Worm (Caenorhabditis elegans): ENCODE results near the gene mex-1.

mex-1 gene

DNA sequence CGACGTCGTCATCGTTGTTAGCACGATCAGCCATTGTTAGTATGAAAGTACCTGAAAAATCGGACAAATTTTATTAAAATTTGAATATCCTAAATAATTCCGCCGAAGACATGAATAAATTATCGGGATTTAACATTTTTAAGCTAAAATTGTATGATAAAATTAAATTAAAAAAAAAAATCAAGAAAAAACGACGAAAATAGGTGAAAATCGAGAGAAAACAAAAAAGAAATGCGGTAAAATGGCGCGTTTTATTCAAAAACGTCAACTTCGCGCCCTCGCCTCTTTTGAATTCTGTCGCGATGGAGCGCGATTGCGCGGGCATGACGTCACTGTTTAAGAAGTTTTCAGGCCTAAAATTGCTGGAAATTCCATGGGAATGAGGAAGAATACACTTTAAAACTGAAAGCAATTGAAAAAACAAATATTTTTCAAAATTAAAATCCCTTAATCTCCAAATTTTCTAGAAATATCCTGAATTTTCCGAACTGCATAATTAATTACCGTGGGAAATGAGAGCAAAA is 38.2 kb downstream of the mex-1 start, which contains the start of gene mcm-2:
TSS of gene mcm-2 (minus strand) at position 51 of the 524 bp plus-strand sequence.
- TF ChIP-seq egl-27 (tag; optimal IDR thresholded peaks at IDR 0.05): no peak
- peak; percentile 72 for TF ChIP-seq nhr-85 (tag)
- peak; percentile 56 for TF ChIP-seq C16A3.4 (tag; optimal IDR thresholded peaks at IDR 0.05)
- no peak for TF ChIP-seq lir-3 (tag; optimal IDR thresholded peaks at IDR 0.05; ENCODE audit: poor library complexity)
- peak; percentile 80 for TF ChIP-seq nhr-71 (tag; optimal IDR thresholded peaks at IDR 0.05)
- TF ChIP-seq irx-1 (tag; optimal IDR thresholded peaks at IDR 0.05): peak; percentile 3
- peak; percentile 67 for TF ChIP-seq lin-13 (GFP tag; optimal IDR thresholded peaks at IDR 0.05)
- TF ChIP-seq aly-2 (tag; optimal IDR thresholded peaks at IDR 0.05): no peak
- peak; percentile 60 to 81 for TF ChIP-seq lsy-2 (tag; optimal IDR thresholded peaks at IDR 0.05)
- TF ChIP-seq elt-2 (tag; optimal IDR thresholded peaks at IDR 0.05): no peak
- peak; percentile 75 for TF ChIP-seq unc-86 (tag; optimal IDR thresholded peaks at IDR 0.05)
- TF ChIP-seq ceh-88 (GFP tag; IDR thresholded peaks at IDR 0.05): no peak
- peak; percentile 38; the same call in 1 of the 2 replicates for TF ChIP-seq grh-1 (GFP tag; IDR thresholded peaks at IDR 0.05)
- peak; percentile 38 for TF ChIP-seq F16B12.6 (tag; optimal IDR thresholded peaks at IDR 0.05)
- no peak for TF ChIP-seq zag-1 (tag; optimal IDR thresholded peaks at IDR 0.05)
- TF ChIP-seq ces-1 (GFP tag; optimal IDR thresholded peaks at IDR 0.05): no peak
- no peak for TF ChIP-seq hlh-4 (tag; optimal IDR thresholded peaks at IDR 0.05)
- no peak for TF ChIP-seq unc-98 (GFP tag; IDR thresholded peaks at IDR 0.05)
- TF ChIP-seq skn-1 (tag; optimal IDR thresholded peaks at IDR 0.05): peak; percentile 59
- no peak for TF ChIP-seq mab-9 (GFP tag; IDR thresholded peaks at IDR 0.05)
- TF ChIP-seq lin-39 (tag; optimal IDR thresholded peaks at IDR 0.05): no peak
- peak; percentile 76 for TF ChIP-seq efl-3 (GFP tag; optimal IDR thresholded peaks at IDR 0.05)
- TF ChIP-seq ama-1 (optimal IDR thresholded peaks at IDR 0.05): no peak
- peak; percentile 74 for TF ChIP-seq fkh-8 (tag; optimal IDR thresholded peaks at IDR 0.05)
- peak in 2 of 3 experiments; percentile 23 to 68 for TF ChIP-seq ceh-82 (tag; optimal IDR thresholded peaks at IDR 0.05)
- no peak for TF ChIP-seq nhr-84 (tag; optimal IDR thresholded peaks at IDR 0.05)
- no peak for TF ChIP-seq jun-1 (tag; optimal IDR thresholded peaks at IDR 0.05)
- TF ChIP-seq unc-62 (GFP tag; optimal IDR thresholded peaks at IDR 0.05): no peak
- TF ChIP-seq alr-1 (tag; optimal IDR thresholded peaks at IDR 0.05; ENCODE audit: borderline replicate concordance): no peak
- peak; percentile 48 for TF ChIP-seq nhr-19 (GFP tag; conservative IDR thresholded peaks at IDR 0.05)
- TF ChIP-seq C04F5.9 (tag; optimal IDR thresholded peaks at IDR 0.05): no peak
- TF ChIP-seq isw-1 (GFP tag; IDR thresholded peaks at IDR 0.05): peak; percentile 38
- TF ChIP-seq snpc-4 (tag; optimal IDR thresholded peaks at IDR 0.05): peak; percentile 19
- TF ChIP-seq pax-3 (tag; optimal IDR thresholded peaks at IDR 0.05): no peak
- TF ChIP-seq efl-1 (optimal IDR thresholded peaks at IDR 0.05): peak; percentile 90 to 94
- peak; percentile 89 to 99 for TF ChIP-seq efl-1 (GFP tag; optimal IDR thresholded peaks at IDR 0.05 in 1 of 2)
- TF ChIP-seq sox-4 (tag; optimal IDR thresholded peaks at IDR 0.05): no peak
- TF ChIP-seq ztf-11 (tag; optimal IDR thresholded peaks at IDR 0.05): peak in 1 of 2 experiments; percentile 8
- peak in 1 of 2 experiments; percentile 19 for TF ChIP-seq mdl-1 (tag; optimal IDR thresholded peaks at IDR 0.05)
- no peak for TF ChIP-seq ceh-8 (GFP tag; optimal IDR thresholded peaks at IDR 0.05)
- TF ChIP-seq nhr-20 (tag; optimal IDR thresholded peaks at IDR 0.05): peak; percentile 60
- peak; percentile 68 for TF ChIP-seq snu-23 (GFP tag; optimal IDR thresholded peaks at IDR 0.05)
- no peak for TF ChIP-seq pag-3 (tag; optimal IDR thresholded peaks at IDR 0.05; ENCODE audit: borderline replicate concordance, insufficient read depth)
- peak; percentile 3 for TF ChIP-seq unc-130 (tag; optimal IDR thresholded peaks at IDR 0.05)
- peak; percentile 70 for TF ChIP-seq xbp-1 (tag; optimal IDR thresholded peaks at IDR 0.05)
- TF ChIP-seq rnt-1 (tag; optimal IDR thresholded peaks at IDR 0.05): peak; percentile 65
- no peak for TF ChIP-seq C34B4.2 (tag; optimal IDR thresholded peaks at IDR 0.05)
- TF ChIP-seq swsn-7 (tag; optimal IDR thresholded peaks at IDR 0.05): peak; percentile 45
- TF ChIP-seq dsc-1 (tag; optimal IDR thresholded peaks at IDR 0.05): peak; percentile 35
- TF ChIP-seq aha-1 (tag; optimal IDR thresholded peaks at IDR 0.05): no peak
- no peak for TF ChIP-seq blmp-1 (tag; optimal IDR thresholded peaks at IDR 0.05)
- TF ChIP-seq unc-30 (tag; optimal IDR thresholded peaks at IDR 0.05): no peak
- no peak for TF ChIP-seq vab-15 (tag; optimal IDR thresholded peaks at IDR 0.05)
